Fruit fly (Drosophila melanogaster): ENCODE results near the gene CG34161.

Gene CG34161

DNA sequence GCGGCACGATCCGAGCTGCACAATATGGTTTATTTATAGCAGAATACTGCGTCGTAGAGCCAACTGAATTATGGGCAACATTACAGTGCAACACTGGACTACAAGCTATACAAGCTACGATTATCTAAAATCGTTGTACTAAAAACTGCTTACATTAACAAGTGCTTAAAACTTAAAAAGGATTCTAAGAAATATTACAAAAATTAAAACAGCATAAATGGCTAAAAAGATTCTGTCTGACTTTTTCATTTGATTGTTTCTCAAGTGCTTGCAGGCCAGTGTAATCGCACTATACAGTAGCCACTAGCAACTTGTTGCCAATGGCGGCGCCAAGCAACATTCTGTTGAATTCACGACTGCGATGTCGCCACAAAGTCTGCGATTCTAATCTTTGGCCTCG lies 35.3 kb upstream of the CG34161 start (continued):
- TF ChIP-seq CG13775 (GFP tag; optimal IDR thresholded peaks at IDR 0.05) = peak; percentile 30
- 0 out of 3 replicates have a peak, but pooled peaks have one; percentile 24 for TF ChIP-seq CG11560 (tag; IDR thresholded peaks at IDR 0.05)
- no peak for TF ChIP-seq Neu2 (GFP tag; optimal IDR thresholded peaks at IDR 0.05; ENCODE audit: borderline replicate concordance)
- no peak for TF ChIP-seq Elba2 (GFP tag; optimal IDR thresholded peaks at IDR 0.05)
- peak; percentile 67 for TF ChIP-seq Rx (GFP tag; IDR thresholded peaks at IDR 0.05)
- TF ChIP-seq z (GFP tag; IDR thresholded peaks at IDR 0.05) = peak; percentile 62; the same call in 2 of the 3 replicates
- no peak for TF ChIP-seq tna (GFP tag; IDR thresholded peaks at IDR 0.05; ENCODE audit: partially characterized antibody)
- TF ChIP-seq NFAT (GFP tag; IDR thresholded peaks at IDR 0.05) = no peak
- TF ChIP-seq CG6689 (GFP tag; IDR thresholded peaks at IDR 0.05) = peak; percentile 83
- TF ChIP-seq salm (tag; optimal IDR thresholded peaks at IDR 0.05) = peak; percentile 23
- peak; percentile 83 for TF ChIP-seq CG18262 (tag; optimal IDR thresholded peaks at IDR 0.05)
- TF ChIP-seq CkIIα-i1 (GFP tag; IDR thresholded peaks at IDR 0.05) = no peak
- TF ChIP-seq Fer2 (tag; optimal IDR thresholded peaks at IDR 0.05) = no peak
- TF ChIP-seq CG7963 (GFP tag; IDR thresholded peaks at IDR 0.05; ENCODE audit: partially characterized antibody) = no peak
- peak; percentile 77 for TF ChIP-seq Oli (tag; optimal IDR thresholded peaks at IDR 0.05)
- peak; percentile 88 for TF ChIP-seq HLH3B (GFP tag; IDR thresholded peaks at IDR 0.05)
- peak; percentile 6 for TF ChIP-seq CG10462 (GFP tag; optimal IDR thresholded peaks at IDR 0.05)
- TF ChIP-seq CG15269 (tag; optimal IDR thresholded peaks at IDR 0.05) = peak; percentile 57
- TF ChIP-seq CG14710 (tag; optimal IDR thresholded peaks at IDR 0.05) = peak; percentile 72
- TF ChIP-seq al (GFP tag; IDR thresholded peaks at IDR 0.05) = 0 out of 2 replicates have a peak, but pooled peaks have one; percentile 37
- TF ChIP-seq Hey (tag; optimal IDR thresholded peaks at IDR 0.05) = no peak
- peak; percentile 38 for TF ChIP-seq CG15011 (GFP tag; optimal IDR thresholded peaks at IDR 0.05)
- TF ChIP-seq CG15601 (tag; optimal IDR thresholded peaks at IDR 0.05) = peak; percentile 73
- TF ChIP-seq ATbp (GFP tag; optimal IDR thresholded peaks at IDR 0.05) = peak; percentile 76
- TF ChIP-seq CG8359 (GFP tag; optimal IDR thresholded peaks at IDR 0.05; ENCODE audit: borderline replicate concordance) = peak; percentile 12
- TF ChIP-seq pnt (GFP tag; optimal IDR thresholded peaks at IDR 0.05) = peak; percentile 62
- no peak for TF ChIP-seq fd102C (GFP tag; optimal IDR thresholded peaks at IDR 0.05)
- TF ChIP-seq dmrt99B (tag; optimal IDR thresholded peaks at IDR 0.05) = peak; percentile 82
- TF ChIP-seq Ptx1 (GFP tag; IDR thresholded peaks at IDR 0.05) = peak; percentile 84
- TF ChIP-seq Xrp1 (GFP tag; IDR thresholded peaks at IDR 0.05) = peak; percentile 90
- TF ChIP-seq dimm (GFP tag; IDR thresholded peaks at IDR 0.05) = 0 out of 2 replicates have a peak, but pooled peaks have one; percentile 25
- peak; percentile 75 for TF ChIP-seq CG1603 (tag; optimal IDR thresholded peaks at IDR 0.05)
- TF ChIP-seq zf30C (GFP tag; optimal IDR thresholded peaks at IDR 0.05) = no peak
- peak; percentile 23 to 79 for TF ChIP-seq Hr51 (GFP tag; optimal IDR thresholded peaks at IDR 0.05)
- TF ChIP-seq pita (GFP tag; optimal IDR thresholded peaks at IDR 0.05) = no peak
- peak; percentile 76; the same call in 2 of the 3 replicates for TF ChIP-seq CG3726 (GFP tag; IDR thresholded peaks at IDR 0.05)
- TF ChIP-seq CG2875 (GFP tag; optimal IDR thresholded peaks at IDR 0.05) = peak; percentile 62
- TF ChIP-seq run (tag; optimal IDR thresholded peaks at IDR 0.05) = peak; percentile 58
- TF ChIP-seq Xbp1 (GFP tag; optimal IDR thresholded peaks at IDR 0.05) = peak; percentile 73
- TF ChIP-seq CG31224 (GFP tag; IDR thresholded peaks at IDR 0.05) = peak; percentile 49
- peak; percentile 14 for TF ChIP-seq CG15514 (GFP tag; optimal IDR thresholded peaks at IDR 0.05)
- no peak for TF ChIP-seq Sin3A (optimal IDR thresholded peaks at IDR 0.05)
- TF ChIP-seq CG17361 (GFP tag; IDR thresholded peaks at IDR 0.05) = peak; percentile 80
- peak; percentile 76; the same call in 1 of the 3 replicates for TF ChIP-seq ase (GFP tag; IDR thresholded peaks at IDR 0.05)
- no peak for TF ChIP-seq luna (GFP tag; optimal IDR thresholded peaks at IDR 0.05)
- peak; percentile 64 for TF ChIP-seq org-1 (GFP tag; optimal IDR thresholded peaks at IDR 0.05)
- TF ChIP-seq gsb (GFP tag; IDR thresholded peaks at IDR 0.05) = peak; percentile 65
- TF ChIP-seq CG9797 (GFP tag; optimal IDR thresholded peaks at IDR 0.05) = no peak
- TF ChIP-seq CG4707 (GFP tag; optimal IDR thresholded peaks at IDR 0.05) = peak; percentile 13
- no peak for TF ChIP-seq crol (GFP tag; IDR thresholded peaks at IDR 0.05)

Data from whole organism, embryonic.